Worm (Caenorhabditis elegans) whole organism, late embryonic: ENCODE results near the gene F13D12.5.

Experiments
- C08G9.2 ChIP-seq: sonication (generic microtip); optimal IDR thresholded peaks from 2 replicates; lab custom pipeline; 2016; ENCODE audit warnings: mild to moderate bottlenecking, missing genetic modification characterization, moderate library complexity, missing compliant biosample characterization
- C38D4.7 ChIP-seq: fragments of 200-800 bp; sonication (Bioruptor generic); optimal IDR thresholded peaks from 2 replicates; lab custom pipeline; 2018; ENCODE audit warnings: mild to moderate bottlenecking, missing genetic modification characterization, moderate library complexity, missing compliant biosample characterization
- T23F11.4 ChIP-seq: fragments of 200-800 bp; sonication (Bioruptor generic); optimal IDR thresholded peaks from 2 replicates; lab custom pipeline; 2018; ENCODE audit warnings: mild to moderate bottlenecking, missing genetic modification characterization, missing compliant biosample characterization
- Y22D7AL.16 ChIP-seq: sonication (generic microtip); optimal IDR thresholded peaks from 2 replicates; lab custom pipeline; 2016; ENCODE audit warnings: missing genetic modification characterization, missing compliant biosample characterization
- ahr-1 ChIP-seq: sonication (generic microtip); optimal IDR thresholded peaks from 2 replicates; lab custom pipeline; 2016; ENCODE audit warnings: missing genetic modification characterization, missing compliant biosample characterization
- ama-1 ChIP-seq: fragments of 150-350 bp; optimal IDR thresholded peaks from 2 replicates; lab custom pipeline; 2014
- ceh-18 ChIP-seq: sonication (generic microtip); optimal IDR thresholded peaks from 2 replicates; lab custom pipeline; 2016; ENCODE audit warnings: missing genetic modification characterization, missing compliant biosample characterization
- ceh-19 ChIP-seq: fragments of 200-800 bp; sonication (Bioruptor generic); optimal IDR thresholded peaks from 2 replicates; lab custom pipeline; 2018; ENCODE audit warnings: mild to moderate bottlenecking, missing genetic modification characterization, missing compliant biosample characterization
- ceh-2 ChIP-seq: sonication (generic microtip); optimal IDR thresholded peaks from 2 replicates; lab custom pipeline; 2016; ENCODE audit warnings: missing genotype, missing genetic modification characterization, missing compliant biosample characterization
- ceh-31 ChIP-seq: sonication (generic microtip); optimal IDR thresholded peaks from 2 replicates; lab custom pipeline; 2016; ENCODE audit warnings: missing genetic modification characterization, missing compliant biosample characterization
- ceh-45 ChIP-seq: fragments of 200-800 bp; sonication (Bioruptor generic); IDR thresholded peaks from 2 replicates; pipeline ENCODE4 v1.3.6; 2022; ENCODE audit warnings: missing genetic modification reagents, missing genetic modification characterization, missing compliant biosample characterization
- ceh-48 ChIP-seq: sonication (generic microtip); optimal IDR thresholded peaks from 2 replicates; lab custom pipeline; 2016; ENCODE audit warnings: missing genetic modification characterization, inconsistent platforms, missing compliant biosample characterization
- ceh-6 ChIP-seq: fragments of 200-800 bp; sonication (Bioruptor generic); optimal IDR thresholded peaks from 2 replicates; lab custom pipeline; 2018; ENCODE audit warnings: mild to moderate bottlenecking, missing genetic modification characterization, missing compliant biosample characterization
- che-1 ChIP-seq: sonication (generic microtip); optimal IDR thresholded peaks from 2 replicates; lab custom pipeline; 2016; ENCODE audit warnings: mild to moderate bottlenecking, missing genetic modification characterization, missing compliant biosample characterization
- elt-2 ChIP-seq: sonication (generic microtip); optimal IDR thresholded peaks from 2 replicates; lab custom pipeline; 2016; ENCODE audit warnings: missing genetic modification reagents, missing genetic modification characterization, missing compliant biosample characterization
- elt-4 ChIP-seq: sonication (generic microtip); optimal IDR thresholded peaks from 2 replicates; lab custom pipeline; 2016; ENCODE audit warnings: missing genetic modification characterization, missing compliant biosample characterization
- eyg-1 ChIP-seq: sonication (generic microtip); optimal IDR thresholded peaks from 2 replicates; lab custom pipeline; 2016; ENCODE audit warnings: missing genotype, missing genetic modification characterization, missing compliant biosample characterization
- fax-1 ChIP-seq: sonication (generic microtip); optimal IDR thresholded peaks from 2 replicates; lab custom pipeline; 2016; ENCODE audit warnings: missing genotype, missing genetic modification characterization, missing compliant biosample characterization
- hlh-13 ChIP-seq: fragments of 200-800 bp; sonication (Bioruptor generic); optimal IDR thresholded peaks from 2 replicates; lab custom pipeline; 2018; ENCODE audit warnings: mild to moderate bottlenecking, missing genetic modification characterization, missing compliant biosample characterization
- hlh-30 ChIP-seq: sonication (generic microtip); optimal IDR thresholded peaks from 2 replicates; lab custom pipeline; 2017; ENCODE audit warnings: antibody characterized with exemption, missing genetic modification characterization, missing compliant biosample characterization; ENCODE audit not compliant: insufficient read depth
- hlh-6 ChIP-seq: sonication (generic microtip); optimal IDR thresholded peaks from 2 replicates; lab custom pipeline; 2016; ENCODE audit warnings: missing genotype, missing genetic modification characterization, missing compliant biosample characterization
- hlh-8 ChIP-seq: sonication (generic microtip); optimal IDR thresholded peaks from 2 replicates; lab custom pipeline; 2016; ENCODE audit warnings: missing genotype, missing genetic modification characterization, missing compliant biosample characterization
- lin-11 ChIP-seq: fragments of 200-800 bp; sonication (Bioruptor generic); optimal IDR thresholded peaks from 2 replicates; lab custom pipeline; 2018; ENCODE audit warnings: mild to moderate bottlenecking, missing genetic modification characterization, missing compliant biosample characterization
- nfya-1 ChIP-seq: sonication (generic microtip); optimal IDR thresholded peaks from 2 replicates; lab custom pipeline; 2017; ENCODE audit warnings: missing genetic modification characterization, mild to moderate bottlenecking, missing compliant biosample characterization, antibody characterized with exemption, moderate library complexity
- pag-3 ChIP-seq: sonication (generic microtip); optimal IDR thresholded peaks from 2 replicates; lab custom pipeline; 2016; ENCODE audit warnings: missing compliant biosample characterization, missing genetic modification characterization, borderline replicate concordance
- pat-9 ChIP-seq: fragments of 200-800 bp; sonication (Bioruptor generic); optimal IDR thresholded peaks from 2 replicates; lab custom pipeline; 2018; ENCODE audit warnings: mild to moderate bottlenecking, missing genetic modification characterization, moderate library complexity, missing compliant biosample characterization
- pha-4 ChIP-seq: fragments of 150-350 bp; optimal IDR thresholded peaks from 2 replicates; lab custom pipeline; 2018; ENCODE audit warnings: missing biosample characterization, missing genetic modification reagents, missing genetic modification characterization
- pqm-1 ChIP-seq: sonication (generic microtip); optimal IDR thresholded peaks from 2 replicates; lab custom pipeline; 2016; ENCODE audit warnings: missing genetic modification characterization, missing compliant biosample characterization
- pros-1 ChIP-seq: fragments of 150-350 bp; optimal IDR thresholded peaks from 2 replicates; lab custom pipeline; 2014; ENCODE audit warnings: missing biosample characterization, missing genetic modification reagents, missing genetic modification characterization
- ref-2 ChIP-seq: sonication (generic microtip); optimal IDR thresholded peaks from 2 replicates; lab custom pipeline; 2016; ENCODE audit warnings: missing genetic modification characterization, missing compliant biosample characterization
- sox-2 ChIP-seq: fragments of 200-800 bp; sonication (Bioruptor generic); IDR thresholded peaks from 2 replicates; pipeline ENCODE4 v1.3.6; 2022; ENCODE audit warnings: missing genetic modification reagents, missing genetic modification characterization, missing compliant biosample characterization
- sox-4 ChIP-seq: sonication (generic microtip); optimal IDR thresholded peaks from 2 replicates; lab custom pipeline; 2017; ENCODE audit warnings: mild to moderate bottlenecking, missing genetic modification characterization, inconsistent platforms, missing compliant biosample characterization
- ttx-3 ChIP-seq: sonication (generic microtip); optimal IDR thresholded peaks from 2 replicates; lab custom pipeline; 2016; ENCODE audit warnings: missing genetic modification reagents, missing genetic modification characterization, missing compliant biosample characterization
- unc-42 ChIP-seq: sonication (generic microtip); optimal IDR thresholded peaks from 2 replicates; lab custom pipeline; 2016; ENCODE audit warnings: missing genotype, missing genetic modification characterization, missing compliant biosample characterization
- unc-55 ChIP-seq: sonication (generic microtip); optimal IDR thresholded peaks from 2 replicates; lab custom pipeline; 2017; ENCODE audit warnings: missing biosample characterization, missing genetic modification reagents, missing genetic modification characterization
- ztf-16 ChIP-seq: sonication (generic microtip); optimal IDR thresholded peaks from 2 replicates; lab custom pipeline; 2017; ENCODE audit warnings: missing genetic modification characterization, missing compliant biosample characterization

Gene F13D12.5

DNA sequence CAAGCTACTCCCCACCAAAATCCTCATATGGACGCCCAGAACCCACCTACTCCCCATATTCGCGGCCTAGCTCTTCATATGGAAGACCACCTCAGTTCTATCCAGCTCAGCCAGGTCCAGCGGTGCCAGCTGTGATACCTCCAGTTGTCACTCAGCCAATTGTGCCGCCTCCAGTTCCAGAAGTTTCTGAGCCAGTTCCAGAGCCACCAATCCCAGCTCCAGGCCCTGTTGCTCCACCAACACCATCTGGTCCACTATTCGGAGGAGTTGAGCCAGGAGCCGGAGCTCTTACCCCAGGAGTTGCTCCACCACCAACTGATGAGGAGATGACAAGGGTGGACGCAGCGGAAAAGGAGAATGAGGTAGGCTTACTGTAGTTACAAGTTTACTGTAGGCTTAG, 5.0 kb upstream of the F13D12.5 start:
- TF ChIP-seq T23F11.4 (GFP tag; lab: Kevin White, UChicago) (no peak), ztf-16 (tag; lab: Kevin White, UChicago) (no peak), hlh-8 (no peak), nfya-1 (no peak), unc-55 (GFP tag; lab: Kevin White, UChicago) (no peak), Y22D7AL.16 (tag; lab: Kevin White, UChicago) (no peak), ref-2 (no peak), pat-9 (tag; lab: Kevin White, UChicago) (no peak), ttx-3 (no peak), C38D4.7 (GFP tag; lab: Kevin White, UChicago) (no peak), eyg-1 (no peak)

DNA sequence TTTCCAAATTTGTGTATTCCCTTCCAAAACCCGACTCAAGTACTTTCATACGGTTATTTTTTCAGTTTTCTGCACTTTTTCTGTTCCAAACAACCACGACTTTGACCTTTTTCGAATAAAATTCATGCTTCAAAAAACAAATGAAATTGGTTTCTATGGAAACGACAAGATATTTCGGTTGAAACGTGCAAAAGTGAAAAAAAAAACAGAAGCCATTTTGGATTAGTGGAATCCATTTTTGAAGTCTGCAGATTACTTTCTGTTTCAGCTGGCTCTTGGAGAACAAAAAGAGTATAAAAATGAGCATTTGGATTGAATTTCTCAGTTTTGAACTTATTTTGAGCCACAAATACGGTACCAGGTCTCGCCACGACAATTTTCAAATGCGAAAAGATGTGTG, 4.5 kb upstream of the F13D12.5 start:
- no peak for TF ChIP-seq ceh-31 (tag; lab: Kevin White, UChicago)
- no peak for TF ChIP-seq pqm-1 (tag; lab: Kevin White, UChicago)
- TF ChIP-seq ama-1 (lab: Kevin White, UChicago) = no peak
- no peak for TF ChIP-seq pros-1 (tag; lab: Kevin White, UChicago)
- no peak for TF ChIP-seq unc-42 (tag; lab: Kevin White, UChicago)
- TF ChIP-seq pha-4 (tag; lab: Kevin White, UChicago) = no peak
- TF ChIP-seq ceh-2 (tag; lab: Kevin White, UChicago) = no peak
- TF ChIP-seq pat-9 (tag; lab: Kevin White, UChicago) = no peak
- TF ChIP-seq nfya-1 = no peak
- no peak for TF ChIP-seq ceh-6
- no peak for TF ChIP-seq ceh-19 (GFP tag; lab: Kevin White, UChicago)
- TF ChIP-seq ahr-1 (tag; lab: Kevin White, UChicago) = no peak
- no peak for TF ChIP-seq pag-3 (tag; lab: Kevin White, UChicago)

DNA sequence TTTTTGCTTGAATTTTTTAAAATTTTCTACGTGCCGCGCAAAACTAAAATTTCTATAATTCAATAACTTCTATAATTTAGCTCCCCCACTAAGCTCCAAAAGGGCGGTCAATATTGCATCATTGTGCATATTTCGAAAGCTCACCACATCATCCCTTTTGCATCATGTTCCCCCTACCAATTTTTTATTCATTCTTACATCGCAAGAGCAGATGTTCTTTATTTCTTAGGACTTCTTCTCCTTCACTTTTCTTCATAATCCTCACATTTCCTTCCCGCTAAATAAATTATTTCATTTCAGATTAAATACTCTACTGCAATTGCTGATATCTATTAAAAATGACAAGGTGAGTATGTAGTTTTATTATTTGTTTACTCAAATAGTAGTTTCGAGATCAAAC, 2.7 kb upstream of the F13D12.5 start, which contains the start of gene ldh-1:
ldh-1 (plus strand) TSS at position 301 of the 400 bp plus-strand sequence.
- TF ChIP-seq Y22D7AL.16 (tag; lab: Kevin White, UChicago) (no peak), ttx-3 (no peak), ztf-16 (tag; lab: Kevin White, UChicago) (no peak), che-1 (no peak), ceh-6 (no peak), unc-55 (GFP tag; lab: Kevin White, UChicago) (no peak)

DNA sequence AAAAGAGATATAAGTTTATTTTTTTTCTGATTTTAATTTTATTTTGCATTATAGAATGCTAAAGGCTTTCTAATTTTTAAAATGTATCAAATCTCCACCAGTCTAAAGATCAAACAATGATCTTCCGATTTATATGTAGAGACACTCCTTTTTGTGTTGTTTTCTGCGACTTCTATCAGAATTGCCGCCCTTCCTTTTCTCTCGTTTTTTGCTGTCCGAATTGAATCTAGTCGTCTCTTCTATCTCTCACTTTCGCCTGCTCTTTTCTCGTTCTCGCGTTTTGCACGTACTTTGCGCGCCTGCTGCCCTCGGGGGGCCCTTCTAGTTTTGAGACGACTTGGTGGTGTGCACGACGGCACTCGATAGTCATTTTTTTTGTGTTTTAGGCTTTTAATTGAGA, 2.3 kb upstream of the F13D12.5 start:
- TF ChIP-seq unc-55 (GFP tag; lab: Kevin White, UChicago) = peak; percentile 29
- TF ChIP-seq unc-42 (tag; lab: Kevin White, UChicago) = peak; percentile 86
- TF ChIP-seq ceh-31 (tag; lab: Kevin White, UChicago) = peak; percentile 34
- peak; percentile 33 for TF ChIP-seq ceh-18 (tag; lab: Kevin White, UChicago)
- TF ChIP-seq sox-2 (GFP tag; lab: Robert Waterston, UW) = no peak
- TF ChIP-seq nfya-1 = peak; percentile 17
- TF ChIP-seq, all 69 proteins: peak for 5

DNA sequence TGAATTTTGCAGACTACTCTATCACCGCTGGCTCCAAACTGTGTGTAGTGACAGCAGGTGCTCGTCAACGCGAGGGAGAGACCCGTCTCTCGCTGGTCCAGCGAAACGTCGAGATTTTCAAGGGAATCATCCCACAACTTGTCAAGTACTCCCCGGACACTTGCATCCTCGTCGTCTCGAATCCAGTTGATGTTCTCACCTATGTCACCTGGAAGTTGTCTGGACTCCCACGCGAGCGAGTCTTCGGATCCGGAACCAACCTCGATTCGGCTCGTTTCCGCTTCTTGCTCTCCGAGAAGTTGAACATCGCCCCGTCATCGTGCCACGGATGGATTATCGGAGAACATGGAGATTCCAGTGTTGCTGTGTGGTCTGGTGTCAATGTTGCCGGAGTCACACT, 999 bp upstream of the F13D12.5 start:
- TF ChIP-seq ceh-18 (tag; lab: Kevin White, UChicago) = no peak
- no peak for TF ChIP-seq ahr-1 (tag; lab: Kevin White, UChicago)
- TF ChIP-seq ceh-48 (tag; lab: Kevin White, UChicago) = no peak
- no peak for TF ChIP-seq elt-2
- TF ChIP-seq ceh-2 (tag; lab: Kevin White, UChicago) = no peak
- TF ChIP-seq hlh-6 = no peak
- no peak for TF ChIP-seq C08G9.2 (tag; lab: Kevin White, UChicago)
- TF ChIP-seq elt-4 (tag; lab: Kevin White, UChicago) = no peak
- TF ChIP-seq ceh-45 = no peak
- TF ChIP-seq lin-11 (tag; lab: Kevin White, UChicago) = no peak
- TF ChIP-seq hlh-30 = no peak
- no peak for TF ChIP-seq fax-1
- TF ChIP-seq sox-4 (tag; lab: Kevin White, UChicago) = no peak
- no peak for TF ChIP-seq hlh-13 (GFP tag; lab: Kevin White, UChicago)
- no peak for TF ChIP-seq ceh-6
